Worm (Caenorhabditis elegans): ENCODE data around the gene glb-10.

DNA sequence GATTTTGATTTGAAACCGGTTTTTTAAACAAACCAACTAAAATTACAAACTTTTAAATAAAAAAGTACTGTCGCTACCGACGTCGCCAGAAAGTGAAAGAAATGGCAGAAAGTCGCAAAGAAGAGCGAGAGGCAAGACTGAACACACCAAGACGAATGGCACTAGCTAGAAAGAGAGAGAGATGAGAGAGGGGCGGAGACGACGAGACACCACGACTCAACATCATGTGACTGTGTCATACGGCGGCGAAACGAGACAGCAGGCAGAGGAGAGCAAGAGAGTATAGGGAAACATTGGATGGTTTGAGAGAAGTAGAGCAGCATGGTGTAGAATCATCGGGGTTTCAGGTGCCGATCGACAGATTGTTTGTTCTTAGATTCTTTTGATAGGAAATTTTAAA lies 39.3 kb upstream of the glb-10 start:
- TF ChIP-seq him-1 (tag; optimal IDR thresholded peaks at IDR 0.05) (peak; percentile 18), W03F9.2 (tag; optimal IDR thresholded peaks at IDR 0.05) (peak; percentile 66), dao-5 (tag; optimal IDR thresholded peaks at IDR 0.05) (peak; percentile 78)
